Fruit fly (Drosophila melanogaster) whole organism, adult: ENCODE data around the gene Sdhaf3.

ENCODE experiments used
- CG33017 ChIP-seq: fragments of 200-800 bp; sonication (Bioruptor generic); optimal IDR thresholded peaks from 2 replicates; lab custom pipeline; 2018; ENCODE audit warnings: missing biosample characterization, mild to moderate bottlenecking, missing genetic modification characterization, moderate library complexity
- Mnt ChIP-seq: fragments of 200-800 bp; sonication (Bioruptor generic); optimal IDR thresholded peaks from 2 replicates; lab custom pipeline; 2016; ENCODE audit warnings: missing biosample characterization, mild to moderate bottlenecking, missing genetic modification characterization
- bab1 ChIP-seq: fragments of 200-800 bp; sonication (Bioruptor generic); optimal IDR thresholded peaks from 3 replicates; lab custom pipeline; 2019; ENCODE audit warnings: missing biosample characterization, mild to moderate bottlenecking, missing genetic modification characterization, moderate library complexity

dm6 chr3R:16524178-16524577 lies 41.9 kb upstream of the Sdhaf3 start:
- TF ChIP-seq CG33017 (tag; lab: Kevin White, UChicago): no peak
- TF ChIP-seq bab1: no peak
- TF ChIP-seq Mnt: no peak
